Fruit fly (Drosophila melanogaster): ENCODE measurements around the gene Mtpalpha.

DNA sequence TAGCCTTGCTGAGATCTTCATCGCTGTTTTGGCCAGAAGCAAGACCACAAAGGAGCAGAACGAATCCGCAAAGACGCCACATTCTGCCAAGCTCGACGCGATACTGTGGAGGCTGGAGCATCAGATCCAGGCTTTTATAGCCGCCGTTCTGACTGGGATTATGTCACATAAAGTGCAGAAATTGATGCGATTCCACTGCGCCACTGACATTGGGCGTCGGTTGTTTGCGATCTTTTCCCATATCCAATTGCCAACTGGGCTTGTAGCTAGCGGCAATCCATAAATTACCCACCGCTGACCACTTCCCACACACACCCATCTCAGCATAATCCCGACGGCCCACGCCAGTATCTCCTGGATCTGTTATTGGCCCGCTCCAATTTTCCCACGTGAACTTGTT, 24.2 kb upstream of the Mtpalpha start, which contains the start of gene CG4382:
- TF ChIP-seq gl (tag; optimal IDR thresholded peaks at IDR 0.05) (no peak), CG17806 (tag; optimal IDR thresholded peaks at IDR 0.05) (no peak), CG8301 (tag; optimal IDR thresholded peaks at IDR 0.05) (no peak), CG15710 (tag; optimal IDR thresholded peaks at IDR 0.05) (no peak), Ets98B (GFP tag; IDR thresholded peaks at IDR 0.05) (no peak), rn (GFP tag; IDR thresholded peaks at IDR 0.05) (no peak), Snoo (tag; optimal IDR thresholded peaks at IDR 0.05) (no peak), CG14655 (GFP tag; optimal IDR thresholded peaks at IDR 0.05) (no peak), CG9948 (tag; optimal IDR thresholded peaks at IDR 0.05) (no peak)

Data from whole organism, pupa.